Worm (Caenorhabditis elegans) whole organism, young adult: ENCODE results near the gene clec-60.
A peak's percentile ranks its signal among the peaks of the same experiment; 100 is the strongest.

Source experiments
- B0336.3 ChIP-seq: fragments of 200-800 bp; sonication (Bioruptor generic); IDR thresholded peaks from 2 replicates; pipeline ENCODE4 v1.3.6; 2022; ENCODE audit warnings: missing genetic modification characterization, missing compliant biosample characterization
- C06A6.2 ChIP-seq: fragments of 200-800 bp; sonication (Bioruptor generic); conservative IDR thresholded peaks from 2 replicates; pipeline ENCODE4 v1.3.6; 2022; ENCODE audit warnings: missing genetic modification characterization, missing compliant biosample characterization
- F33H1.4 ChIP-seq: fragments of 200-800 bp; sonication (Bioruptor generic); IDR thresholded peaks from 2 replicates; pipeline ENCODE4 v1.3.6; 2022; ENCODE audit warnings: missing genetic modification reagents, missing genetic modification characterization, missing compliant biosample characterization
- F55B11.4 ChIP-seq: sonication (generic microtip); optimal IDR thresholded peaks from 2 replicates; lab custom pipeline; 2016; ENCODE audit warnings: missing compliant biosample characterization, missing genetic modification characterization, borderline replicate concordance; ENCODE audit not compliant: insufficient read depth
- F57C9.4 ChIP-seq: sonication (generic microtip); optimal IDR thresholded peaks from 2 replicates; lab custom pipeline; 2017; ENCODE audit warnings: mild to moderate bottlenecking, missing genetic modification characterization, missing compliant biosample characterization
- Y56A3A.18 ChIP-seq: fragments of 200-800 bp; sonication (Bioruptor generic); IDR thresholded peaks from 2 replicates; pipeline ENCODE4 v1.3.6; 2022; ENCODE audit warnings: missing genetic modification reagents, missing genetic modification characterization, missing compliant biosample characterization
- Y79H2A.3 ChIP-seq: fragments of 200-800 bp; sonication (Bioruptor generic); conservative IDR thresholded peaks from 2 replicates; pipeline ENCODE4 v1.3.6; 2022; ENCODE audit warnings: missing genetic modification reagents, missing genetic modification characterization, missing compliant biosample characterization
- ZK185.1 ChIP-seq: sonication (generic microtip); optimal IDR thresholded peaks from 2 replicates; lab custom pipeline; 2016; ENCODE audit warnings: mild to moderate bottlenecking, missing genetic modification characterization, missing compliant biosample characterization; ENCODE audit not compliant: poor library complexity, severe bottlenecking
- ama-1 ChIP-seq, 3 experiments: fragments of 150-350 bp in 1 of 3; sonication (generic microtip) in 2 of 3; optimal IDR thresholded peaks; 2 replicates each; lab custom pipeline; 2014 to 2018; ENCODE audit warnings: missing biosample characterization in 2 of 3, missing genetic modification characterization in 2 of 3, missing genetic modification reagents in 2 of 3
- aptf-3 ChIP-seq: fragments of 200-800 bp; sonication (Bioruptor generic); IDR thresholded peaks from 2 replicates; pipeline ENCODE4 v1.3.6; 2022; ENCODE audit warnings: missing genetic modification characterization, missing compliant biosample characterization
- athp-1 ChIP-seq: sonication (generic microtip); optimal IDR thresholded peaks from 2 replicates; lab custom pipeline; 2017; ENCODE audit warnings: mild to moderate bottlenecking, missing genetic modification characterization, missing compliant biosample characterization
- attf-5 ChIP-seq: fragments of 200-800 bp; sonication (Bioruptor generic); optimal IDR thresholded peaks from 2 replicates; lab custom pipeline; 2018; ENCODE audit warnings: mild to moderate bottlenecking, missing genetic modification characterization, missing compliant biosample characterization
- cebp-1 ChIP-seq, 2 experiments: fragments of 200-800 bp in 1 of 2; sonication (Bioruptor generic) in 1 of 2; sonication (generic microtip) in 1 of 2; IDR thresholded peaks in 1 of 2; optimal IDR thresholded peaks in 1 of 2; 2 replicates each; pipeline versions ENCODE4 v1.3.6 to Lab custom; 2017 to 2022; ENCODE audit warnings: missing compliant biosample characterization in 2 of 2, missing genetic modification characterization in 2 of 2, mild to moderate bottlenecking in 1 of 2, missing genetic modification reagents in 1 of 2, moderate library complexity in 1 of 2
- ceh-79 ChIP-seq: sonication (generic microtip); optimal IDR thresholded peaks from 2 replicates; lab custom pipeline; 2017; ENCODE audit warnings: mild to moderate bottlenecking, missing genetic modification characterization, missing compliant biosample characterization
- efl-1 ChIP-seq: fragments of 150-350 bp; optimal IDR thresholded peaks from 2 replicates; lab custom pipeline; 2014; ENCODE audit warnings: missing biosample characterization, missing genetic modification reagents, missing genetic modification characterization
- ekl-4 ChIP-seq: fragments of 200-800 bp; sonication (Bioruptor generic); IDR thresholded peaks from 2 replicates; pipeline ENCODE4 v1.3.6; 2022; ENCODE audit warnings: missing genetic modification reagents, missing genetic modification characterization, missing compliant biosample characterization
- him-1 ChIP-seq: sonication (generic microtip); optimal IDR thresholded peaks from 2 replicates; lab custom pipeline; 2016; ENCODE audit warnings: missing genotype, missing genetic modification reagents, missing genetic modification characterization, missing compliant biosample characterization
- hmg-20 ChIP-seq: fragments of 200-800 bp; sonication (Bioruptor generic); IDR thresholded peaks from 2 replicates; pipeline ENCODE4 v1.3.6; 2022; ENCODE audit warnings: missing genetic modification reagents, missing genetic modification characterization, missing compliant biosample characterization
- hrde-1 ChIP-seq: sonication (generic microtip); optimal IDR thresholded peaks from 2 replicates; lab custom pipeline; 2016; ENCODE audit warnings: missing genetic modification characterization, mild to moderate bottlenecking, missing compliant biosample characterization, moderate library complexity, missing genotype, missing genetic modification reagents, borderline replicate concordance
- hsf-1 ChIP-seq: fragments of 200-800 bp; sonication (Bioruptor generic); IDR thresholded peaks from 2 replicates; pipeline ENCODE4 v1.3.6; 2022; ENCODE audit warnings: missing genetic modification reagents, missing genetic modification characterization, missing compliant biosample characterization
- lag-1 ChIP-seq: fragments of 200-800 bp; sonication (Bioruptor generic); IDR thresholded peaks from 2 replicates; pipeline ENCODE4 v1.3.6; 2022; ENCODE audit warnings: missing genetic modification reagents, missing genetic modification characterization, missing compliant biosample characterization
- lin-35 ChIP-seq, 3 experiments: fragments of 150-350 bp in 2 of 3; sonication (generic microtip) in 1 of 3; optimal IDR thresholded peaks; 2 replicates each; lab custom pipeline; 2014 to 2018; ENCODE audit warnings: missing biosample characterization in 3 of 3, missing genetic modification characterization in 3 of 3, missing genetic modification reagents in 3 of 3
- lin-54 ChIP-seq: fragments of 200-800 bp; sonication (Bioruptor generic); optimal IDR thresholded peaks from 2 replicates; lab custom pipeline; 2018; ENCODE audit warnings: mild to moderate bottlenecking, missing genetic modification characterization, missing compliant biosample characterization
- madf-10 ChIP-seq: sonication (generic microtip); optimal IDR thresholded peaks from 2 replicates; lab custom pipeline; 2016; ENCODE audit warnings: mild to moderate bottlenecking, missing genetic modification characterization, missing compliant biosample characterization
- madf-3 ChIP-seq: fragments of 200-800 bp; sonication (Bioruptor generic); IDR thresholded peaks from 2 replicates; pipeline ENCODE4 v1.3.6; 2022; ENCODE audit warnings: missing genetic modification reagents, missing genetic modification characterization, missing compliant biosample characterization
- madf-6 ChIP-seq: fragments of 200-800 bp; sonication (Bioruptor generic); IDR thresholded peaks from 2 replicates; pipeline ENCODE4 v1.3.6; 2022; ENCODE audit warnings: missing genetic modification reagents, missing genetic modification characterization, missing compliant biosample characterization
- madf-8 ChIP-seq: fragments of 200-800 bp; sonication (Bioruptor generic); conservative IDR thresholded peaks from 2 replicates; pipeline ENCODE4 v1.3.6; 2022; ENCODE audit warnings: missing genetic modification reagents, missing genetic modification characterization, missing compliant biosample characterization
- mcd-1 ChIP-seq: fragments of 200-800 bp; sonication (Bioruptor generic); IDR thresholded peaks from 2 replicates; pipeline ENCODE4 v1.3.6; 2022; ENCODE audit warnings: missing genetic modification reagents, missing genetic modification characterization, missing compliant biosample characterization
- mel-28 ChIP-seq: sonication (generic microtip); optimal IDR thresholded peaks from 2 replicates; lab custom pipeline; 2016; ENCODE audit warnings: borderline replicate concordance, mild to moderate bottlenecking, missing genetic modification characterization, missing compliant biosample characterization
- nfyb-1 ChIP-seq: fragments of 200-800 bp; sonication (Bioruptor generic); IDR thresholded peaks from 2 replicates; pipeline ENCODE4 v1.3.6; 2022; ENCODE audit warnings: missing genetic modification reagents, missing genetic modification characterization, missing compliant biosample characterization
- nhr-120 ChIP-seq: fragments of 200-800 bp; sonication (Bioruptor generic); IDR thresholded peaks from 2 replicates; pipeline ENCODE4 v1.3.6; 2022; ENCODE audit warnings: missing genetic modification characterization, missing compliant biosample characterization
- nhr-27 ChIP-seq: fragments of 200-800 bp; sonication (Bioruptor generic); optimal IDR thresholded peaks from 2 replicates; lab custom pipeline; 2018; ENCODE audit warnings: mild to moderate bottlenecking, missing genetic modification characterization, moderate library complexity, missing compliant biosample characterization
- nhr-80 ChIP-seq: sonication (generic microtip); optimal IDR thresholded peaks from 2 replicates; lab custom pipeline; 2016; ENCODE audit warnings: missing genetic modification characterization, missing compliant biosample characterization
- nhr-90 ChIP-seq: sonication (generic microtip); optimal IDR thresholded peaks from 2 replicates; lab custom pipeline; 2016; ENCODE audit warnings: missing genotype, mild to moderate bottlenecking, missing genetic modification characterization, missing compliant biosample characterization
- rec-8 ChIP-seq, 2 experiments: sonication (generic microtip); optimal IDR thresholded peaks; 2 replicates each; lab custom pipeline; 2016; ENCODE audit warnings: mild to moderate bottlenecking in 2 of 2, missing genetic modification characterization in 2 of 2, missing genetic modification reagents in 2 of 2, missing genotype in 2 of 2, missing biosample characterization in 1 of 2, missing compliant biosample characterization in 1 of 2, moderate library complexity in 1 of 2
- repo-1 ChIP-seq: sonication (generic microtip); optimal IDR thresholded peaks from 2 replicates; lab custom pipeline; 2017; ENCODE audit warnings: mild to moderate bottlenecking, missing genetic modification characterization, missing compliant biosample characterization
- snpc-1.1 ChIP-seq: sonication (generic microtip); optimal IDR thresholded peaks from 2 replicates; lab custom pipeline; 2017; ENCODE audit warnings: missing genetic modification characterization, mild to moderate bottlenecking, missing compliant biosample characterization, antibody characterized with exemption, moderate library complexity, missing genotype, missing genetic modification reagents; ENCODE audit not compliant: insufficient read depth
- snpc-1.3 ChIP-seq: sonication (generic microtip); optimal IDR thresholded peaks from 2 replicates; lab custom pipeline; 2017; ENCODE audit warnings: missing genetic modification characterization, mild to moderate bottlenecking, missing compliant biosample characterization, antibody characterized with exemption, moderate library complexity, missing genotype, missing genetic modification reagents; ENCODE audit not compliant: insufficient read depth
- tlf-1 ChIP-seq: fragments of 200-800 bp; sonication (Bioruptor generic); optimal IDR thresholded peaks from 2 replicates; lab custom pipeline; 2018; ENCODE audit warnings: mild to moderate bottlenecking, missing genetic modification characterization, missing compliant biosample characterization
- zim-3 ChIP-seq: sonication (generic microtip); optimal IDR thresholded peaks from 2 replicates; lab custom pipeline; 2017; ENCODE audit warnings: mild to moderate bottlenecking, missing genetic modification characterization, moderate library complexity, missing compliant biosample characterization
- ztf-26 ChIP-seq: sonication (generic microtip); optimal IDR thresholded peaks from 2 replicates; lab custom pipeline; 2017; ENCODE audit warnings: missing genetic modification characterization, missing compliant biosample characterization

The clec-60 gene

DNA sequence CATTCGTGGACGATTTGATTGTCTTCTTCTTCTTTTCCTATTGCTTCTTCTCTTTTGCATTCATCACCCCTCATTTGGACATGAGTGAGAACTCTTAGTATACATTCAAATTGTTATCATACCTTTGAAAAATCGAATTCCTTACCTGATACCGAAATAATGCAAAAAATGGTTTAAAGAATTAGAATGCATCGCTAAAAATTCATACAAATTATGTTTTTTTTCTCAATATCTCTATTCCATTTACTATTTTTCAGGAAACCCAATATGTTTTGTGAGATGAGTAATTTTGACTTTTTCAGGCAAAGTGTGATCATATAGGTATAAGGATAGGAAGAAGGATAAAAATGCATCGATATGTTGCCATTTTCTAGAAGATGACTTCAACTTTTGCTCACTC is 24.7 kb downstream of the clec-60 start, which contains the start of gene ZK673.11:
Gene ZK673.11, plus strand, starts transcription at position 301 of the 400 bp plus-strand sequence.
- TF ChIP-seq snpc-1.3 (tag; lab: Kevin White, UChicago): no peak
- no peak for TF ChIP-seq him-1 (tag; lab: Kevin White, UChicago)
- TF ChIP-seq tlf-1 (GFP tag; lab: Kevin White, UChicago): no peak
- no peak for TF ChIP-seq madf-8 (GFP tag; lab: Robert Waterston, UW)
- TF ChIP-seq F57C9.4 (tag; lab: Kevin White, UChicago): no peak
- TF ChIP-seq ceh-79: no peak
- no peak for TF ChIP-seq F55B11.4 (tag; lab: Kevin White, UChicago)
- no peak for TF ChIP-seq cebp-1 (GFP tag; IDR thresholded peaks at IDR 0.05; lab: Robert Waterston, UW)
- no peak for TF ChIP-seq cebp-1 (tag; optimal IDR thresholded peaks at IDR 0.05; lab: Kevin White, UChicago)
- no peak for TF ChIP-seq madf-3 (GFP tag; lab: Robert Waterston, UW)
- TF ChIP-seq lin-54: no peak
- no peak for TF ChIP-seq hmg-20 (GFP tag; lab: Robert Waterston, UW)
- no peak for TF ChIP-seq efl-1 (GFP tag; lab: Kevin White, UChicago)
- TF ChIP-seq lag-1 (GFP tag; lab: Robert Waterston, UW): no peak
- no peak for TF ChIP-seq nhr-90 (tag; lab: Kevin White, UChicago)
- no peak for TF ChIP-seq hsf-1
- TF ChIP-seq, all 124 proteins: peak for 0

DNA sequence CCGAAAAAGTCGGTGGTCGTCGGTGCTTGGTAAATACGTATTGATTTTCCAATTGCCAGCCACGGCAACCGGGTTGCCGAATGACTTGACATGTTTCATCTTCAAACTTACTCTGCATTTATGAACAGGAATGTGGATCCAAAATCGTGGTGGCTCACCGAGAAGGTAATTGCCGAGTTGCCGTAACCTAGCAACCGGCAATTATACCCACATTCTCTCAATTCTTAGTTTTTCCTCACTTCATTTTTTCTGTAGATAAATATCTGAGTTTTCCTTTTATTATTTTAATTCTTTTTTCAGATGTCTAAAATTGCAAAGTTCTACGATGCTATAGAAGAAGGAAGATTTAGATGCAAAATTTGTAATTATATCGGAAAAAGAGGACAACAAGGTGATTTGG is 29.1 kb downstream of the clec-60 start, which contains the start of gene ZK673.4:
Gene ZK673.4, plus strand, starts transcription at position 301 of the 400 bp plus-strand sequence.
- no peak for TF ChIP-seq nhr-27 (tag; lab: Kevin White, UChicago)
- TF ChIP-seq snpc-1.1 (tag; lab: Kevin White, UChicago): no peak
- 0 out of 2 replicates have a peak, but pooled peaks have one; percentile 22 for TF ChIP-seq mcd-1 (GFP tag; lab: Robert Waterston, UW)
- no peak for TF ChIP-seq ZK185.1 (tag; lab: Kevin White, UChicago)
- TF ChIP-seq nhr-120: no peak
- TF ChIP-seq, all 124 proteins: peak for 1

DNA sequence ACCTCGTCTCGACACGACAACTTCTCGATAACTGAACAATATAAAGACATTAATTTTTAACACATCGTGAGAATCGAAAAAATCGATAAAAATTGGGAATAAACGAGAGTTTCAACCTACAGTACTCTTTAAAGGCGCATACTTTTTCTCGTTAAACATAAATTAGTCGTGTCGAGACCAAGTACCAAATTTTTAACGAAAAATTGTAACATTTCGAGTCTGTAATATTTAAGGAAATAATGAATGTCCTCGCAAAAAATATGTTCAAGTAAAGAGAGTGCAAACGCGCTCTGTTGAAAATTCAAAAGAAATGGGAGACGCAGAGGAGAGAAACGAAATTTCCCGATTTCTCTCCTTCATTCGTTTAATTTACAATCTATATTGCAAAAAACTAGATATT is 31.3 kb downstream of the clec-60 start:
- TF ChIP-seq madf-6 (GFP tag; lab: Robert Waterston, UW) (peak; percentile 34; the same call in 1 of the 2 replicates), madf-10 (tag; lab: Kevin White, UChicago) (peak; percentile 1), him-1 (tag; lab: Kevin White, UChicago) (peak; percentile 26), hsf-1 (0 out of 2 replicates have a peak, but pooled peaks have one; percentile 26), nhr-80 (tag; lab: Kevin White, UChicago) (no peak), rec-8 (tag; optimal IDR thresholded peaks at IDR 0.05; lab: Kevin White, UChicago) (peak in 1 of 2 experiments; percentile 13), F33H1.4 (GFP tag; lab: Robert Waterston, UW) (no peak), attf-5 (GFP tag; lab: Kevin White, UChicago) (peak; percentile 55), ama-1 (optimal IDR thresholded peaks at IDR 0.05; lab: Kevin White, UChicago) (peak; percentile 57), ama-1 (GFP tag; optimal IDR thresholded peaks at IDR 0.05; lab: Kevin White, UChicago) (no peak), hrde-1 (no peak), Y56A3A.18 (peak; percentile 5; the same call in 1 of the 2 replicates), B0336.3 (peak; percentile 54), cebp-1 (GFP tag; IDR thresholded peaks at IDR 0.05; lab: Robert Waterston, UW) (peak; percentile 8; the same call in 1 of the 2 replicates), cebp-1 (tag; optimal IDR thresholded peaks at IDR 0.05; lab: Kevin White, UChicago) (peak; percentile 63), athp-1 (tag; lab: Kevin White, UChicago) (peak; percentile 49), zim-3 (tag; lab: Kevin White, UChicago) (no peak), lin-35 (GFP tag; optimal IDR thresholded peaks at IDR 0.05; lab: Kevin White, UChicago) (peak in 1 of 3 experiments; percentile 61), Y79H2A.3 (GFP tag; lab: Robert Waterston, UW) (peak; percentile 61; the same call in 1 of the 2 replicates), ztf-26 (tag; lab: Kevin White, UChicago) (peak; percentile 82), mel-28 (tag; lab: Kevin White, UChicago) (peak; percentile 68), nfyb-1 (peak; percentile 66; the same call in 1 of the 2 replicates), C06A6.2 (GFP tag; lab: Robert Waterston, UW) (0 out of 2 replicates have a peak, but pooled peaks have one; percentile 22), repo-1 (tag; lab: Kevin White, UChicago) (peak; percentile 86), aptf-3 (GFP tag; lab: Robert Waterston, UW) (no peak), efl-1 (GFP tag; lab: Kevin White, UChicago) (no peak), ZK185.1 (tag; lab: Kevin White, UChicago) (peak; percentile 10), ekl-4 (GFP tag; lab: Robert Waterston, UW) (0 out of 2 replicates have a peak, but pooled peaks have one; percentile 24), mcd-1 (GFP tag; lab: Robert Waterston, UW) (peak; percentile 64)
